Fruit fly (Drosophila melanogaster): ENCODE measurements around the gene rumi.

- TF ChIP-seq CG8478 (optimal IDR thresholded peaks at IDR 0.05) (no peak), usp (GFP tag; optimal IDR thresholded peaks at IDR 0.05) (no peak), psq (optimal IDR thresholded peaks at IDR 0.05) (no peak)
Measured at dm6 chr3R:22784674-22785316, 34.4 kb upstream of the rumi start.

Measured in whole organism.